Worm (Caenorhabditis elegans): ENCODE measurements around the gene pcdr-1.

ce11 chrX:15620200-15620599, 46.4 kb upstream of the pcdr-1 start, which contains the start of gene K09E9.1:
- TF ChIP-seq hmg-11 (tag; optimal IDR thresholded peaks at IDR 0.05) = no peak
- TF ChIP-seq pha-4 (tag; optimal IDR thresholded peaks at IDR 0.05) = no peak
- no peak for TF ChIP-seq fkh-10 (GFP tag; optimal IDR thresholded peaks at IDR 0.05)
- no peak for TF ChIP-seq R02D3.7 (tag; optimal IDR thresholded peaks at IDR 0.05)
- no peak for TF ChIP-seq skn-1 (tag; optimal IDR thresholded peaks at IDR 0.05)

Data from whole organism, L3 larva.